Worm (Caenorhabditis elegans): ENCODE data around the gene fkh-5.

DNA sequence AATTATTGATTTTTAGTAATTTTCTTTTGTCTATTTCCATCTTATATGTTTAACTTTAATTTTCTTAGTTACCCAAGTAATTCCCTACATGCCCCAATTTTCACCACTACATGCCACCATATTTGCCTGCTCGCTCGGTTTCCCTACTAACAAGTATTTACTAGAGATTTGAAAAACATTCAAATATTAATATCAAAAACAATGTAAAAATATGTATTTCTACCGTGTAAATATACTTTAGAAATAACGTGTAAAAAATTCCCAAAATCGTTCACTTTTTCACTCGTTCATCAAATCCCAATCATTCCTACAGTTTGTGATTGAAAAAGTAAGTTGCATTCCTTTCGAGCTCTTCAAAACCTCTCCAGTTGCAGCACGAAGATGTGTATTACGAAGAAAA lies 17.9 kb upstream of the fkh-5 start, which contains the start of gene F26A1.3:
- no peak for TF ChIP-seq F13H6.1 (tag; optimal IDR thresholded peaks at IDR 0.05)
- TF ChIP-seq nhr-6 (tag; optimal IDR thresholded peaks at IDR 0.05), result no peak
- no peak for TF ChIP-seq zag-1 (tag; optimal IDR thresholded peaks at IDR 0.05)
- TF ChIP-seq lin-13 (GFP tag; optimal IDR thresholded peaks at IDR 0.05), result no peak
- TF ChIP-seq ztf-1 (GFP tag; conservative IDR thresholded peaks at IDR 0.05), result no peak
- no peak for TF ChIP-seq sma-3 (GFP tag; optimal IDR thresholded peaks at IDR 0.05)
- no peak for TF ChIP-seq nhr-77 (tag; optimal IDR thresholded peaks at IDR 0.05)
- no peak for TF ChIP-seq ama-1 (optimal IDR thresholded peaks at IDR 0.05)

Measured in whole organism, L2 larva.